Worm (Caenorhabditis elegans) whole organism, L3 larva: ENCODE measurements around the gene F49F1.18.

Experiments
- ZK546.5 ChIP-seq: sonication (generic microtip); optimal IDR thresholded peaks from 2 replicates; lab custom pipeline; 2017; ENCODE audit warnings: missing biosample characterization, missing genetic modification characterization
- aly-2 ChIP-seq: fragments of 150-350 bp; optimal IDR thresholded peaks from 2 replicates; lab custom pipeline; 2014; ENCODE audit warnings: missing biosample characterization, missing genetic modification characterization
- ama-1 ChIP-seq: fragments of 150-350 bp; optimal IDR thresholded peaks from 2 replicates; lab custom pipeline; 2018
- ceh-16 ChIP-seq: sonication (generic microtip); optimal IDR thresholded peaks from 2 replicates; lab custom pipeline; 2017; ENCODE audit warnings: missing biosample characterization, missing genetic modification characterization
- ceh-28 ChIP-seq: fragments of 150-350 bp; optimal IDR thresholded peaks from 2 replicates; lab custom pipeline; 2014; ENCODE audit warnings: missing biosample characterization, missing genetic modification reagents, missing genetic modification characterization
- ceh-82 ChIP-seq: fragments of 150-350 bp; optimal IDR thresholded peaks from 2 replicates; lab custom pipeline; 2014; ENCODE audit warnings: missing biosample characterization, missing genetic modification characterization
- ceh-9 ChIP-seq: sonication (generic microtip); optimal IDR thresholded peaks from 2 replicates; lab custom pipeline; 2018; ENCODE audit warnings: missing biosample characterization, missing genetic modification characterization
- daf-12 ChIP-seq: fragments of 150-350 bp; optimal IDR thresholded peaks from 2 replicates; lab custom pipeline; 2014; ENCODE audit warnings: missing biosample characterization, missing genetic modification reagents, missing genetic modification characterization
- egl-27 ChIP-seq: sonication (generic microtip); optimal IDR thresholded peaks from 4 replicates; lab custom pipeline; 2017; ENCODE audit warnings: missing biosample characterization, missing genetic modification reagents, missing genetic modification characterization
- elt-1 ChIP-seq: fragments of 150-350 bp; optimal IDR thresholded peaks from 2 replicates; lab custom pipeline; 2014; ENCODE audit warnings: missing biosample characterization, missing genetic modification characterization
- elt-2 ChIP-seq: sonication (generic microtip); optimal IDR thresholded peaks from 2 replicates; lab custom pipeline; 2016; ENCODE audit warnings: missing genetic modification reagents, mild to moderate bottlenecking, missing genetic modification characterization, missing compliant biosample characterization
- eor-1 ChIP-seq, 2 experiments: fragments of 150-350 bp; optimal IDR thresholded peaks; 2 replicates each; lab custom pipeline; 2014 to 2018; ENCODE audit warnings: missing biosample characterization in 2 of 2, missing genetic modification characterization in 2 of 2
- fkh-10 ChIP-seq: sonication (generic microtip); optimal IDR thresholded peaks from 2 replicates; lab custom pipeline; 2017; ENCODE audit warnings: missing biosample characterization, missing genetic modification reagents, missing genetic modification characterization
- fkh-2 ChIP-seq: fragments of 150-350 bp; optimal IDR thresholded peaks from 2 replicates; lab custom pipeline; 2014; ENCODE audit warnings: missing biosample characterization, missing genetic modification reagents, missing genetic modification characterization
- fos-1 ChIP-seq: fragments of 150-350 bp; optimal IDR thresholded peaks from 2 replicates; lab custom pipeline; 2014; ENCODE audit warnings: missing biosample characterization, missing genetic modification characterization
- hmg-11 ChIP-seq: sonication (generic microtip); optimal IDR thresholded peaks from 2 replicates; lab custom pipeline; 2016; ENCODE audit warnings: missing genetic modification characterization, missing compliant biosample characterization
- jun-1 ChIP-seq: fragments of 150-350 bp; optimal IDR thresholded peaks from 2 replicates; lab custom pipeline; 2014; ENCODE audit warnings: missing biosample characterization, missing genetic modification reagents, missing genetic modification characterization
- lin-39 ChIP-seq: fragments of 150-350 bp; optimal IDR thresholded peaks from 2 replicates; lab custom pipeline; 2018; ENCODE audit warnings: missing biosample characterization, missing genetic modification reagents, missing genetic modification characterization
- lsy-12 ChIP-seq: sonication (generic microtip); optimal IDR thresholded peaks from 2 replicates; lab custom pipeline; 2016; ENCODE audit warnings: mild to moderate bottlenecking, missing genetic modification characterization, missing compliant biosample characterization
- mdl-1 ChIP-seq: fragments of 150-350 bp; optimal IDR thresholded peaks from 2 replicates; lab custom pipeline; 2014; ENCODE audit warnings: missing biosample characterization, missing genetic modification characterization
- mml-1 ChIP-seq: fragments of 150-350 bp; sonication (generic microtip); optimal IDR thresholded peaks from 3 replicates; lab custom pipeline; 2014; ENCODE audit warnings: missing biosample characterization, missing genetic modification characterization
- nfya-1 ChIP-seq: sonication (generic microtip); optimal IDR thresholded peaks from 2 replicates; lab custom pipeline; 2017; ENCODE audit warnings: missing genetic modification characterization, mild to moderate bottlenecking, missing compliant biosample characterization, antibody characterized with exemption, moderate library complexity; ENCODE audit not compliant: insufficient read depth
- nhr-11 ChIP-seq: fragments of 150-350 bp; optimal IDR thresholded peaks from 2 replicates; lab custom pipeline; 2014; ENCODE audit warnings: missing biosample characterization, missing genetic modification characterization
- nhr-12 ChIP-seq: fragments of 150-350 bp; optimal IDR thresholded peaks from 2 replicates; lab custom pipeline; 2014; ENCODE audit warnings: missing biosample characterization, missing genetic modification characterization
- nhr-23 ChIP-seq: fragments of 150-350 bp; optimal IDR thresholded peaks from 2 replicates; lab custom pipeline; 2014; ENCODE audit warnings: missing biosample characterization, missing genetic modification reagents, missing genetic modification characterization
- nhr-237 ChIP-seq: fragments of 150-350 bp; optimal IDR thresholded peaks from 2 replicates; lab custom pipeline; 2014; ENCODE audit warnings: missing biosample characterization, missing genetic modification characterization
- nhr-25 ChIP-seq: sonication (generic microtip); optimal IDR thresholded peaks from 2 replicates; lab custom pipeline; 2017; ENCODE audit warnings: missing biosample characterization, missing genetic modification characterization
- nhr-28 ChIP-seq: fragments of 150-350 bp; optimal IDR thresholded peaks from 2 replicates; lab custom pipeline; 2014; ENCODE audit warnings: missing biosample characterization, missing genetic modification characterization
- nhr-43 ChIP-seq: sonication (generic microtip); optimal IDR thresholded peaks from 2 replicates; lab custom pipeline; 2016; ENCODE audit warnings: mild to moderate bottlenecking, missing genetic modification characterization, missing compliant biosample characterization; ENCODE audit not compliant: poor library complexity, severe bottlenecking
- nhr-67 ChIP-seq: fragments of 150-350 bp; optimal IDR thresholded peaks from 2 replicates; lab custom pipeline; 2014; ENCODE audit warnings: missing biosample characterization, missing genetic modification characterization
- nhr-77 ChIP-seq: fragments of 150-350 bp; optimal IDR thresholded peaks from 2 replicates; lab custom pipeline; 2014; ENCODE audit warnings: missing biosample characterization, missing genetic modification characterization
- pha-4 ChIP-seq: fragments of 150-350 bp; optimal IDR thresholded peaks from 2 replicates; lab custom pipeline; 2014; ENCODE audit warnings: missing biosample characterization, missing genetic modification reagents, missing genetic modification characterization
- pqm-1 ChIP-seq: fragments of 150-350 bp; optimal IDR thresholded peaks from 2 replicates; lab custom pipeline; 2017; ENCODE audit warnings: missing biosample characterization, missing genetic modification characterization, inconsistent platforms
- sea-2 ChIP-seq: fragments of 150-350 bp; sonication (generic microtip); optimal IDR thresholded peaks from 4 replicates; lab custom pipeline; 2014; ENCODE audit warnings: missing biosample characterization, missing genetic modification reagents, missing genetic modification characterization
- skn-1 ChIP-seq: fragments of 150-350 bp; optimal IDR thresholded peaks from 2 replicates; lab custom pipeline; 2014; ENCODE audit warnings: missing biosample characterization, missing genetic modification characterization
- unc-39 ChIP-seq: sonication (generic microtip); optimal IDR thresholded peaks from 4 replicates; lab custom pipeline; 2017; ENCODE audit warnings: missing biosample characterization, missing genetic modification characterization
- unc-62 ChIP-seq: fragments of 150-350 bp; sonication (generic microtip); optimal IDR thresholded peaks from 4 replicates; lab custom pipeline; 2014; ENCODE audit warnings: missing biosample characterization, missing genetic modification reagents, missing genetic modification characterization
- zag-1 ChIP-seq: fragments of 150-350 bp; optimal IDR thresholded peaks from 2 replicates; lab custom pipeline; 2014; ENCODE audit warnings: missing biosample characterization, missing genetic modification characterization
- ztf-11 ChIP-seq: fragments of 150-350 bp; optimal IDR thresholded peaks from 2 replicates; lab custom pipeline; 2014; ENCODE audit warnings: missing biosample characterization, missing genetic modification characterization
- ztf-4 ChIP-seq: fragments of 150-350 bp; optimal IDR thresholded peaks from 2 replicates; lab custom pipeline; 2014; ENCODE audit warnings: missing biosample characterization, missing genetic modification characterization

F49F1.18 gene

DNA sequence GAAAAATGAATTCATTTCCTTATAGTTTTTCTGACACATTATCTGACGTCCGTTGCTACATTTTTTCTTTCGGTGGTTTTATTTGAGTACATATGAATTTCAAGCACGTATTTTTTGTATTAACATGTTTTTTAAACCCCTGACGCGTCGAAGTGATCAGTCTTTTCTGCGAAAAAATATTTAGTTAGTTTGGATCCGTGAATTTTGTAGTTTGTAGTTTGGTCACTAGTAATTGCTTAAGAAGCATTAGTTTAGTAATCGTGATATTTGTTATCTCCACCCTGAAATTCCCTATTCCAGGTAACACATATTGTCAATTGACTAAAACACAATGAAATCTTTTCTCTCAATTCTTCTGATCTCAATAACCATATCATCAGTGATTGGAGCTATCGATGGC, 31.4 kb downstream of the F49F1.18 start, which contains the start of gene C35B1.7:
TSS of gene C35B1.7 (plus strand) at position 301 of the 400 bp plus-strand sequence.
- no peak for TF ChIP-seq jun-1
- TF ChIP-seq nhr-237, result no peak
- TF ChIP-seq elt-2 (tag; lab: Kevin White, UChicago), result no peak
- no peak for TF ChIP-seq ztf-4 (tag; lab: Kevin White, UChicago)

ce11 chrIV:4102720-4103119, 37.4 kb downstream of the F49F1.18 start, which contains the start of gene ubc-1:
Gene ubc-1 (plus strand): TSS chrIV:4103020.
- TF ChIP-seq egl-27 (tag; lab: Kevin White, UChicago) (no peak), nhr-67 (tag; lab: Kevin White, UChicago) (no peak), ceh-16 (tag; lab: Kevin White, UChicago) (no peak), ztf-11 (tag; lab: Kevin White, UChicago) (no peak), ceh-9 (no peak), fkh-10 (GFP tag; lab: Kevin White, UChicago) (no peak), eor-1 (tag; optimal IDR thresholded peaks at IDR 0.05; lab: Kevin White, UChicago) (no peak), pqm-1 (no peak), nhr-12 (tag; lab: Kevin White, UChicago) (no peak)

ce11 chrIV:4099773-4100172, 40.4 kb downstream of the F49F1.18 start:
- TF ChIP-seq nhr-25 (tag; lab: Kevin White, UChicago) (no peak), ceh-28 (tag; lab: Kevin White, UChicago) (no peak), nfya-1 (tag; lab: Kevin White, UChicago) (peak; percentile 19), ztf-4 (tag; lab: Kevin White, UChicago) (no peak), elt-1 (tag; lab: Kevin White, UChicago) (no peak), fos-1 (no peak), pqm-1 (no peak)

DNA sequence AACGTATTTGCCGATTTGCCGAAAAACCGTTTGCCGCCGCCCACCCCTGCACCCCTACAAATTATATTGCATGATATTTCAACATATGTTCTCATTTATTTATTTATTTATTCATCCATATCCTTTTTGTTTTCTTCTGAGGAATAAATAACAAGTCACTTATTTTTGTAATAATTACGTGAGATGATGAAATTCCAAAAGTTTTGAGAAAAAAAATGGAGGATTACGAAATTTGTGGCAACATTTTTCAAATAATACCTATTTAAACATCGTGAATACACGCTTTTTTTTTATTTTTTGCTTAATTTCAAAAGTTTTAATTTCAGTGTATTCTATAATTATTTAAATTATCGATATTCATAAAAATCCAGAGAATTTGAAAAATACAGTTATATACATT, 43.2 kb downstream of the F49F1.18 start:
- TF ChIP-seq sea-2 (GFP tag; lab: Kevin White, UChicago) (no peak), hmg-11 (no peak), nhr-28 (tag; lab: Kevin White, UChicago) (no peak), nhr-11 (no peak), ceh-16 (tag; lab: Kevin White, UChicago) (no peak), nhr-67 (tag; lab: Kevin White, UChicago) (no peak)

DNA sequence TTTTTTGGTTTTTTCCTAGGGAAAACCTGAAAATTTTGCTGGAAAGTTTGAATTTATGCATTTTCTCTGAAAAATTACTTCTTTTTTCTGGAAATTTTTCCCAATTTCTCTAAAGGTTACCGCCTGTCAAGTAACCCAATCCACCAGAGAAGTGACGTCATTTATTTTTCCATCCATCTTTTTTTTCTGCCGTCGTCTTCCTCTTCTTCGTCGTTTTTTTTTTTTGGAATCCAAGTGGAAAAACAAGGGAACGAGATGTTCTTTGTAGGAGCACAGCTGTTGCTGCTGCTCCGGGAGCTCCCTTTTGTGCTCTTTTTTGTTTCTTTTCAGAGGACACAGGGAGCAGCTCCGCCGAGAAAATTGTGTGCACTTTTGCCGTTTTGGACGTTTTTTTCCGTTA, 45.8 kb downstream of the F49F1.18 start:
- TF ChIP-seq ceh-82 (no peak), ztf-4 (tag; lab: Kevin White, UChicago) (no peak), ZK546.5 (no peak), nfya-1 (tag; lab: Kevin White, UChicago) (peak; percentile 14), unc-62 (GFP tag; lab: Kevin White, UChicago) (no peak)
- TF ChIP-seq, all 47 proteins: peak for 1

ce11 chrIV:4093087-4093486, 47.1 kb downstream of the F49F1.18 start:
- TF ChIP-seq mdl-1 (tag; lab: Kevin White, UChicago), result peak; percentile 29
- TF ChIP-seq jun-1, result peak; percentile 77
- TF ChIP-seq eor-1 (tag; optimal IDR thresholded peaks at IDR 0.05; lab: Kevin White, UChicago), result no peak
- no peak for TF ChIP-seq skn-1
- TF ChIP-seq egl-27 (tag; lab: Kevin White, UChicago), result no peak
- TF ChIP-seq fkh-2 (tag; lab: Kevin White, UChicago), result no peak
- TF ChIP-seq nfya-1 (tag; lab: Kevin White, UChicago), result peak; percentile 84
- TF ChIP-seq nhr-237, result no peak
- peak; percentile 62 for TF ChIP-seq fos-1
- peak; percentile 51 for TF ChIP-seq nhr-23 (tag; lab: Kevin White, UChicago)
- TF ChIP-seq fkh-10 (GFP tag; lab: Kevin White, UChicago), result no peak
- TF ChIP-seq lsy-12 (tag; lab: Kevin White, UChicago), result peak; percentile 64
- TF ChIP-seq pha-4, result peak; percentile 76
- TF ChIP-seq nhr-12 (tag; lab: Kevin White, UChicago), result no peak
- no peak for TF ChIP-seq ZK546.5
- TF ChIP-seq daf-12 (tag; lab: Kevin White, UChicago), result no peak
- TF ChIP-seq ama-1 (lab: Kevin White, UChicago), result peak; percentile 1
- TF ChIP-seq nhr-77, result no peak
- no peak for TF ChIP-seq nhr-67 (tag; lab: Kevin White, UChicago)
- TF ChIP-seq ceh-28 (tag; lab: Kevin White, UChicago), result peak; percentile 92
- no peak for TF ChIP-seq nhr-11
- no peak for TF ChIP-seq ztf-4 (tag; lab: Kevin White, UChicago)
- TF ChIP-seq unc-39 (tag; lab: Kevin White, UChicago), result no peak
- TF ChIP-seq mml-1 (tag; lab: Kevin White, UChicago), result no peak
- no peak for TF ChIP-seq ztf-11 (tag; lab: Kevin White, UChicago)
- no peak for TF ChIP-seq nhr-28 (tag; lab: Kevin White, UChicago)
- TF ChIP-seq zag-1 (tag; lab: Kevin White, UChicago), result no peak
- peak; percentile 70 for TF ChIP-seq lin-39
- TF ChIP-seq sea-2 (GFP tag; lab: Kevin White, UChicago), result no peak
- no peak for TF ChIP-seq elt-1 (tag; lab: Kevin White, UChicago)
- no peak for TF ChIP-seq aly-2 (tag; lab: Kevin White, UChicago)
- TF ChIP-seq ceh-9, result no peak
- TF ChIP-seq ceh-82, result no peak
- TF ChIP-seq nhr-25 (tag; lab: Kevin White, UChicago), result peak; percentile 70
- peak; percentile 64 for TF ChIP-seq nhr-43 (tag; lab: Kevin White, UChicago)
- no peak for TF ChIP-seq ceh-16 (tag; lab: Kevin White, UChicago)
- no peak for TF ChIP-seq pqm-1
